Worm (Caenorhabditis elegans) whole organism, young adult: ENCODE results near the gene frpr-5.

Experiments used
- B0035.1 ChIP-seq: sonication (generic microtip); optimal IDR thresholded peaks from 2 replicates; lab custom pipeline; 2016; ENCODE audit warnings: missing genetic modification characterization, mild to moderate bottlenecking, missing compliant biosample characterization, missing genotype, missing genetic modification reagents
- F39B2.1 ChIP-seq: fragments of 200-800 bp; sonication (Bioruptor generic); IDR thresholded peaks from 2 replicates; pipeline ENCODE4 v1.3.6; 2022; ENCODE audit warnings: missing genetic modification reagents, missing genetic modification characterization, missing compliant biosample characterization
- K12H6.12 ChIP-seq: fragments of 200-800 bp; sonication (Bioruptor generic); optimal IDR thresholded peaks from 2 replicates; lab custom pipeline; 2018; ENCODE audit warnings: mild to moderate bottlenecking, missing genetic modification characterization, missing compliant biosample characterization
- Y53F4B.3 ChIP-seq: fragments of 200-800 bp; sonication (Bioruptor generic); IDR thresholded peaks from 2 replicates; pipeline ENCODE4 v1.3.6; 2022; ENCODE audit warnings: missing genetic modification reagents, missing genetic modification characterization, missing compliant biosample characterization
- attf-6 ChIP-seq: fragments of 200-800 bp; sonication (Bioruptor generic); IDR thresholded peaks from 2 replicates; pipeline ENCODE4 v1.3.6; 2022; ENCODE audit warnings: missing genetic modification reagents, missing genetic modification characterization, missing compliant biosample characterization
- ceh-79 ChIP-seq: sonication (generic microtip); optimal IDR thresholded peaks from 2 replicates; lab custom pipeline; 2017; ENCODE audit warnings: mild to moderate bottlenecking, missing genetic modification characterization, missing compliant biosample characterization
- die-1 ChIP-seq: sonication (generic microtip); optimal IDR thresholded peaks from 2 replicates; lab custom pipeline; 2016; ENCODE audit warnings: missing genotype, mild to moderate bottlenecking, missing genetic modification characterization, missing compliant biosample characterization
- egrh-3 ChIP-seq: fragments of 200-800 bp; sonication (Bioruptor generic); IDR thresholded peaks from 2 replicates; pipeline ENCODE4 v1.3.6; 2022; ENCODE audit warnings: missing genetic modification reagents, missing genetic modification characterization, missing compliant biosample characterization
- lag-1 ChIP-seq: fragments of 200-800 bp; sonication (Bioruptor generic); IDR thresholded peaks from 2 replicates; pipeline ENCODE4 v1.3.6; 2022; ENCODE audit warnings: missing genetic modification reagents, missing genetic modification characterization, missing compliant biosample characterization
- let-526 ChIP-seq: fragments of 200-800 bp; sonication (Bioruptor generic); IDR thresholded peaks from 2 replicates; pipeline ENCODE4 v1.3.6; 2022; ENCODE audit warnings: missing genetic modification reagents, missing genetic modification characterization, missing compliant biosample characterization
- lsy-27 ChIP-seq: sonication (generic microtip); optimal IDR thresholded peaks from 2 replicates; lab custom pipeline; 2017; ENCODE audit warnings: missing genetic modification characterization, mild to moderate bottlenecking, missing compliant biosample characterization, antibody characterized with exemption, missing genotype, borderline replicate concordance; ENCODE audit not compliant: insufficient read depth
- mcd-1 ChIP-seq: fragments of 200-800 bp; sonication (Bioruptor generic); IDR thresholded peaks from 2 replicates; pipeline ENCODE4 v1.3.6; 2022; ENCODE audit warnings: missing genetic modification reagents, missing genetic modification characterization, missing compliant biosample characterization
- unc-62 ChIP-seq: fragments of 150-350 bp; optimal IDR thresholded peaks from 2 replicates; lab custom pipeline; 2014; ENCODE audit warnings: missing biosample characterization, missing genetic modification reagents, missing genetic modification characterization
- ztf-26 ChIP-seq: sonication (generic microtip); optimal IDR thresholded peaks from 2 replicates; lab custom pipeline; 2017; ENCODE audit warnings: missing genetic modification characterization, missing compliant biosample characterization

DNA sequence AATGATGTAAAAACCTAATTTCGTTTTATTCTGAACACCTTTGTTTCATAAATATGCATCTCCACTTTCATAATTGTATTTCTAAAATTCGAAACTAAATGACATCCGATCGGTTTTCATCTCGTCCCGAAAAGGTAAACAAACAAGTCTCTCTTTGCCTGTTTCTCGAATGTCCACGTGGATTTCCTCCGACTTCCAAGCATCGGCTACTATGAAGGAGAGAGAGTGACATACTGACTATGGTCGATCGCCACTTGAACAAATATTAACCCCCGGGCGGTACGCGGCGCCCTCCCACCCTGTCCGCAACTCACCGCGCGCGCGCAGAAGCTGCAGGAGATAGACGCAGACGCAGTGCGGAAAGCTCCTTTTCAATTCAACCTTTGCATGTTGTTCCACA is 40.0 kb upstream of the frpr-5 start:
- no peak for TF ChIP-seq B0035.1
- TF ChIP-seq egrh-3, result no peak
- TF ChIP-seq lag-1, result no peak
- TF ChIP-seq die-1 (tag; lab: Kevin White, UChicago), result no peak
- no peak for TF ChIP-seq unc-62
- no peak for TF ChIP-seq lsy-27 (tag; lab: Kevin White, UChicago)
- no peak for TF ChIP-seq K12H6.12 (tag; lab: Kevin White, UChicago)
- no peak for TF ChIP-seq mcd-1 (GFP tag; lab: Robert Waterston, UW)
- no peak for TF ChIP-seq ztf-26
- TF ChIP-seq Y53F4B.3 (GFP tag; lab: Robert Waterston, UW), result no peak
- TF ChIP-seq F39B2.1 (GFP tag; lab: Robert Waterston, UW), result no peak
- TF ChIP-seq attf-6 (GFP tag; lab: Robert Waterston, UW), result no peak
- no peak for TF ChIP-seq let-526 (GFP tag; lab: Robert Waterston, UW)
- no peak for TF ChIP-seq ceh-79
